Fruit fly (Drosophila melanogaster): ENCODE results near the gene Or10a.

Gene Or10a

dm6 chrX:11451027-11451572 is 33.9 kb upstream of the Or10a start (continued):
- TF ChIP-seq CG14710 (tag; optimal IDR thresholded peaks at IDR 0.05) (no peak), CG6654 (GFP tag; optimal IDR thresholded peaks at IDR 0.05) (no peak), Hand (GFP tag; optimal IDR thresholded peaks at IDR 0.05) (no peak), Kr (GFP tag; optimal IDR thresholded peaks at IDR 0.05) (no peak), CG5245 (GFP tag; optimal IDR thresholded peaks at IDR 0.05) (no peak), slbo (GFP tag; IDR thresholded peaks at IDR 0.05) (peak; percentile 72), zen (tag; optimal IDR thresholded peaks at IDR 0.05) (peak; percentile 26), CG4282 (GFP tag; optimal IDR thresholded peaks at IDR 0.05) (no peak), Opbp (GFP tag; IDR thresholded peaks at IDR 0.05; ENCODE audit: partially characterized antibody) (no peak), CG16813 (GFP tag; IDR thresholded peaks at IDR 0.05; ENCODE audit: partially characterized antibody) (no peak), Stat92E (GFP tag; optimal IDR thresholded peaks at IDR 0.05) (no peak), CG15269 (tag; optimal IDR thresholded peaks at IDR 0.05) (peak; percentile 64), NK7.1 (GFP tag; optimal IDR thresholded peaks at IDR 0.05) (no peak), CG12769 (tag; optimal IDR thresholded peaks at IDR 0.05) (peak; percentile 77), CG6813 (GFP tag; optimal IDR thresholded peaks at IDR 0.05) (peak; percentile 18), E2f1 (GFP tag; IDR thresholded peaks at IDR 0.05) (peak; percentile 43; the same call in 1 of the 2 replicates), CG32767 (GFP tag; IDR thresholded peaks at IDR 0.05) (no peak), CG3847 (GFP tag; IDR thresholded peaks at IDR 0.05) (peak; percentile 42; the same call in 1 of the 2 replicates), lov (optimal IDR thresholded peaks at IDR 0.05) (no peak), lov (GFP tag; IDR thresholded peaks at IDR 0.05) (0 out of 3 replicates have a peak, but pooled peaks have one; percentile 18), grau (tag; optimal IDR thresholded peaks at IDR 0.05) (peak; percentile 82), Spps (tag; optimal IDR thresholded peaks at IDR 0.05) (no peak), Hr39 (optimal IDR thresholded peaks at IDR 0.05) (no peak), CG18262 (tag; optimal IDR thresholded peaks at IDR 0.05) (no peak), CG5953 (GFP tag; IDR thresholded peaks at IDR 0.05) (0 out of 2 replicates have a peak, but pooled peaks have one; percentile 12), slou (GFP tag; optimal IDR thresholded peaks at IDR 0.05) (no peak), CG30403 (GFP tag; optimal IDR thresholded peaks at IDR 0.05) (peak; percentile 50), CG11504 (tag; optimal IDR thresholded peaks at IDR 0.05) (peak; percentile 57), her (GFP tag; optimal IDR thresholded peaks at IDR 0.05) (peak; percentile 40), CG7556 (GFP tag; optimal IDR thresholded peaks at IDR 0.05) (no peak), inv (GFP tag; IDR thresholded peaks at IDR 0.05; ENCODE audit: partially characterized antibody) (no peak), CG17912 (GFP tag; optimal IDR thresholded peaks at IDR 0.05) (no peak), onecut (GFP tag; IDR thresholded peaks at IDR 0.05) (peak; percentile 45), Deaf1 (tag; optimal IDR thresholded peaks at IDR 0.05) (no peak), Hr51 (GFP tag; optimal IDR thresholded peaks at IDR 0.05) (peak; percentile 27 to 65), luna (GFP tag; optimal IDR thresholded peaks at IDR 0.05) (no peak), fd96Cb (tag; optimal IDR thresholded peaks at IDR 0.05) (peak; percentile 2), gsb (GFP tag; IDR thresholded peaks at IDR 0.05) (peak; percentile 36; the same call in 1 of the 2 replicates), Sox102F (GFP tag; optimal IDR thresholded peaks at IDR 0.05) (peak; percentile 59), Hmr (GFP tag; optimal IDR thresholded peaks at IDR 0.05) (peak; percentile 44), Blimp-1 (GFP tag; optimal IDR thresholded peaks at IDR 0.05) (peak; percentile 7), so (GFP tag; IDR thresholded peaks at IDR 0.05) (peak; percentile 38; the same call in 1 of the 3 replicates), al (GFP tag; IDR thresholded peaks at IDR 0.05) (peak; percentile 54), cas (GFP tag; IDR thresholded peaks at IDR 0.05) (no peak), CG3838 (GFP tag; optimal IDR thresholded peaks at IDR 0.05) (no peak), Aef1 (GFP tag; IDR thresholded peaks at IDR 0.05) (peak; percentile 52; the same call in 1 of the 3 replicates), insv (GFP tag; optimal IDR thresholded peaks at IDR 0.05) (no peak), CG14860 (GFP tag; IDR thresholded peaks at IDR 0.05; ENCODE audit: partially characterized antibody) (no peak), CG13296 (GFP tag; optimal IDR thresholded peaks at IDR 0.05) (peak; percentile 57)
